Fruit fly (Drosophila melanogaster): Measurements from ENCODE around the gene CG8202.

CG8202 gene

dm6 chr3R:8711890-8712449, 19.9 kb upstream of the CG8202 start:
- no peak for TF ChIP-seq H15 (GFP tag; IDR thresholded peaks at IDR 0.05)
- no peak for TF ChIP-seq Doc2 (GFP tag; IDR thresholded peaks at IDR 0.05)
- TF ChIP-seq yki (optimal IDR thresholded peaks at IDR 0.05), result no peak
- TF ChIP-seq CG11723 (GFP tag; optimal IDR thresholded peaks at IDR 0.05), result no peak
- no peak for TF ChIP-seq MBD-R2 (GFP tag; IDR thresholded peaks at IDR 0.05)
- no peak for TF ChIP-seq Xbp1 (GFP tag; optimal IDR thresholded peaks at IDR 0.05)
- no peak for TF ChIP-seq Awh (GFP tag; IDR thresholded peaks at IDR 0.05)
- TF ChIP-seq CG2889 (GFP tag; IDR thresholded peaks at IDR 0.05), result 0 out of 3 replicates have a peak, but pooled peaks have one; percentile 23
- no peak for TF ChIP-seq Oaz (GFP tag; IDR thresholded peaks at IDR 0.05)
- no peak for TF ChIP-seq CG17829 (tag; optimal IDR thresholded peaks at IDR 0.05)
- TF ChIP-seq fu2 (GFP tag; optimal IDR thresholded peaks at IDR 0.05), result no peak
- TF ChIP-seq abd-A (tag; optimal IDR thresholded peaks at IDR 0.05), result no peak
- TF ChIP-seq CG10959 (GFP tag; IDR thresholded peaks at IDR 0.05), result 0 out of 2 replicates have a peak, but pooled peaks have one; percentile 28
- TF ChIP-seq Myb (GFP tag; optimal IDR thresholded peaks at IDR 0.05), result no peak
- no peak for TF ChIP-seq CG6813 (GFP tag; optimal IDR thresholded peaks at IDR 0.05)
- TF ChIP-seq dmrt11E (tag; optimal IDR thresholded peaks at IDR 0.05), result no peak
- no peak for TF ChIP-seq al (GFP tag; IDR thresholded peaks at IDR 0.05)
- TF ChIP-seq sqz (GFP tag; optimal IDR thresholded peaks at IDR 0.05), result no peak
- no peak for TF ChIP-seq Dref (GFP tag; IDR thresholded peaks at IDR 0.05)
- TF ChIP-seq Sox100B (GFP tag; optimal IDR thresholded peaks at IDR 0.05), result peak; percentile 17
- TF ChIP-seq tap (tag; optimal IDR thresholded peaks at IDR 0.05), result peak; percentile 3
- no peak for TF ChIP-seq CG6654 (GFP tag; optimal IDR thresholded peaks at IDR 0.05)
- TF ChIP-seq cas (GFP tag; IDR thresholded peaks at IDR 0.05), result no peak
- TF ChIP-seq CG18262 (tag; optimal IDR thresholded peaks at IDR 0.05), result no peak
- TF ChIP-seq Sox102F (GFP tag; optimal IDR thresholded peaks at IDR 0.05), result peak; percentile 61
- TF ChIP-seq CG7745 (tag; optimal IDR thresholded peaks at IDR 0.05), result no peak
- no peak for TF ChIP-seq stc (GFP tag; IDR thresholded peaks at IDR 0.05)
- peak; percentile 18 for TF ChIP-seq CG10979 (tag; optimal IDR thresholded peaks at IDR 0.05)
- TF ChIP-seq CG12391 (tag; optimal IDR thresholded peaks at IDR 0.05), result peak; percentile 28
- TF ChIP-seq Ptx1 (GFP tag; IDR thresholded peaks at IDR 0.05), result peak; percentile 32; the same call in 1 of the 2 replicates
- no peak for TF ChIP-seq pros (GFP tag; optimal IDR thresholded peaks at IDR 0.05)
- TF ChIP-seq H2.0 (GFP tag; IDR thresholded peaks at IDR 0.05), result no peak
- TF ChIP-seq Vsx1 (GFP tag; optimal IDR thresholded peaks at IDR 0.05), result peak; percentile 60
- TF ChIP-seq CG4820 (GFP tag; optimal IDR thresholded peaks at IDR 0.05), result no peak
- peak; percentile 49 for TF ChIP-seq CG11504 (tag; optimal IDR thresholded peaks at IDR 0.05)
- no peak for TF ChIP-seq ranshi (GFP tag; IDR thresholded peaks at IDR 0.05)
- peak; percentile 33; the same call in 1 of the 2 replicates for TF ChIP-seq CG31441 (GFP tag; IDR thresholded peaks at IDR 0.05)
- TF ChIP-seq CG1602 (GFP tag; optimal IDR thresholded peaks at IDR 0.05), result no peak
- peak; percentile 5 for TF ChIP-seq Med (GFP tag)
- TF ChIP-seq pho (GFP tag; optimal IDR thresholded peaks at IDR 0.05), result no peak
- no peak for TF ChIP-seq CG14667 (GFP tag; IDR thresholded peaks at IDR 0.05)
- TF ChIP-seq vnd (GFP tag; IDR thresholded peaks at IDR 0.05; ENCODE audit: partially characterized antibody), result no peak
- TF ChIP-seq chm (GFP tag; IDR thresholded peaks at IDR 0.05), result no peak
- no peak for TF ChIP-seq tio (GFP tag; optimal IDR thresholded peaks at IDR 0.05)
- TF ChIP-seq Hr39 (optimal IDR thresholded peaks at IDR 0.05), result no peak
- TF ChIP-seq CG10543 (GFP tag; optimal IDR thresholded peaks at IDR 0.05), result no peak
- peak; percentile 48 for TF ChIP-seq mirr (GFP tag; optimal IDR thresholded peaks at IDR 0.05)
- TF ChIP-seq Gug (GFP tag; IDR thresholded peaks at IDR 0.05), result no peak
- no peak for TF ChIP-seq CG12155 (GFP tag; optimal IDR thresholded peaks at IDR 0.05)
- peak; percentile 16 for TF ChIP-seq sd (tag; optimal IDR thresholded peaks at IDR 0.05)
- TF ChIP-seq phol (tag; optimal IDR thresholded peaks at IDR 0.05), result peak; percentile 19
- peak; percentile 4 for TF ChIP-seq CG15601 (tag; optimal IDR thresholded peaks at IDR 0.05)

Data from whole organism, embryonic.